4 fruit fly cellular contexts compared by ENCODE assay signal in the genomic region with DNA sequence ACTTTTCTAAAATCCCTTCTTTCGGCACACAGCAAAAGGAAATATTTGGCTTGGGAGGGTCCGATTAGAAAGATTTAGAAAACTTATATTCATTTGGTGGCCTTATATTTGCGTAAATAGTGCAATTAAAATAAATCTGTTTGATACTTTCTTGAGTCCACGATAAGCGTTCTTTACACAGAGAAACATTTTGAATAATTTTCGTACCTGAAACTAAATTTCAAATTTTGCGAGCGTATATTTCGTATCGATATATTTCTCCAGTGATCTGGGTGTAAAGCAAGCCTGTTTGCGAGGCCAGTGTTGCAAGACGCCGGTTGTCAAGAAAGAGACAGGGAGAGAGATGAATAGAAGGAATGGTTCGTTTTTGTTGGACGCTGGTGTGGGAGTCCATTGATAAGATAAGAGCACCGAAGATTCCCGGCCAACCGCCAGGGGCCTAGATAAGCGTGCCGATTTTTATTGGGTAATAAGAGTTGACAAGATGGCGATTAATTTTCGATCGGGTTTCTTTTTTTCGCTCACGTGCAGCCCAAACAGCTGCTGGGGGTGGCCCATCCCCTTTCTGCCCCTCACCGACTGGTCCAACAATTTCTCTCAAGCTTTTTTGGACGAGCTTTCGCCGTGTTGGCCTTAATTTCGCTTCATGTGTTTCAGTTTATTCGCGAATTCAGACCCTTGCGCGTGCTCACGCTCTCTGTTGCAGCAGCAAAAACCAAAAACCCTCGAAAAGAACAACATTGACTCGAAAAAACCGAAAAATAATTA.
TF ChIP-seq lines count a peak whose summit lies in the region.

A gene (plus strand): TSS at position 344 of the 768 bp plus-strand sequence.

TF ChIP-seq in whole organism, adult, 20 proteins besides CTCF, POLR2A, EP300 and RAD21 (continued from another document):
- TF ChIP-seq pad (GFP tag; optimal IDR thresholded peaks at IDR 0.05; lab: Kevin White, UChicago) = peak; percentile 84
- peak; percentile 83 for TF ChIP-seq Mnt (GFP tag; optimal IDR thresholded peaks at IDR 0.05; lab: Kevin White, UChicago)
- TF ChIP-seq bab1 (GFP tag; optimal IDR thresholded peaks at IDR 0.05; lab: Kevin White, UChicago) = no peak
- peak; percentile 52 for TF ChIP-seq CG14711 (tag; optimal IDR thresholded peaks at IDR 0.05; lab: Kevin White, UChicago)

TF ChIP-seq in whole organism, embryonic, 481 proteins besides CTCF, POLR2A, EP300 and RAD21 (continued from another document and continues in another):
- TF ChIP-seq eve (GFP tag; optimal IDR thresholded peaks at IDR 0.05; lab: Kevin White, UChicago) (peak in 1 of 2 experiments; percentile 54), phol (tag; optimal IDR thresholded peaks at IDR 0.05; lab: Kevin White, UChicago) (peak; percentile 23), odd (GFP tag; optimal IDR thresholded peaks at IDR 0.05; lab: Kevin White, UChicago) (no peak), CG9609 (GFP tag; optimal IDR thresholded peaks at IDR 0.05; lab: Kevin White, UChicago) (peak; percentile 43), CG11456 (GFP tag; IDR thresholded peaks at IDR 0.05; lab: Robert Waterston, UW) (peak; percentile 68; the same call in 1 of the 3 replicates), NC2β (GFP tag; optimal IDR thresholded peaks at IDR 0.05; lab: Kevin White, UChicago) (peak; percentile 48), CG9727 (GFP tag; optimal IDR thresholded peaks at IDR 0.05; lab: Kevin White, UChicago) (peak; percentile 40), Taf1 (GFP tag; IDR thresholded peaks at IDR 0.05; lab: Robert Waterston, UW) (no peak), vnd (GFP tag; IDR thresholded peaks at IDR 0.05; lab: Robert Waterston, UW; ENCODE audit: partially characterized antibody) (peak; percentile 72), Trl (optimal IDR thresholded peaks at IDR 0.05; lab: Kevin White, UChicago) (no peak), Trl (GFP tag; optimal IDR thresholded peaks at IDR 0.05; lab: Kevin White, UChicago) (no peak), CG17802 (tag; optimal IDR thresholded peaks at IDR 0.05; lab: Kevin White, UChicago) (peak; percentile 1), ttk (GFP tag; IDR thresholded peaks at IDR 0.05; lab: Robert Waterston, UW) (no peak), CG6175 (GFP tag; IDR thresholded peaks at IDR 0.05; lab: Robert Waterston, UW) (no peak), ERR (GFP tag; optimal IDR thresholded peaks at IDR 0.05; lab: Kevin White, UChicago) (peak; percentile 28), jumu (GFP tag; optimal IDR thresholded peaks at IDR 0.05; lab: Kevin White, UChicago) (peak; percentile 43), ken (GFP tag; IDR thresholded peaks at IDR 0.05; lab: Robert Waterston, UW) (peak; percentile 57; the same call in 2 of the 3 replicates), CG2116 (GFP tag; optimal IDR thresholded peaks at IDR 0.05; lab: Kevin White, UChicago) (peak; percentile 98), caup (GFP tag; optimal IDR thresholded peaks at IDR 0.05; lab: Kevin White, UChicago; ENCODE audit: severe bottlenecking) (peak; percentile 25), CG42726 (GFP tag; IDR thresholded peaks at IDR 0.05; lab: Robert Waterston, UW; ENCODE audit: partially characterized antibody) (peak; percentile 17; the same call in 1 of the 2 replicates), CG6791 (GFP tag; IDR thresholded peaks at IDR 0.05; lab: Robert Waterston, UW; ENCODE audit: partially characterized antibody) (peak; percentile 78), schlank (tag; optimal IDR thresholded peaks at IDR 0.05; lab: Kevin White, UChicago) (no peak), Eip74EF (GFP tag; optimal IDR thresholded peaks at IDR 0.05; lab: Kevin White, UChicago) (no peak), Hey (tag; optimal IDR thresholded peaks at IDR 0.05; lab: Kevin White, UChicago) (no peak), grn (GFP tag; optimal IDR thresholded peaks at IDR 0.05; lab: Kevin White, UChicago) (peak; percentile 37), tgo (GFP tag; IDR thresholded peaks at IDR 0.05; lab: Robert Waterston, UW) (no peak; the same call in 2 of the 3 replicates), Lhr (GFP tag; optimal IDR thresholded peaks at IDR 0.05; lab: Kevin White, UChicago) (peak; percentile 68), HLH3B (GFP tag; IDR thresholded peaks at IDR 0.05; lab: Robert Waterston, UW) (0 out of 2 replicates have a peak, but pooled peaks have one; percentile 21), Dref (GFP tag; IDR thresholded peaks at IDR 0.05; lab: Robert Waterston, UW) (peak; percentile 82), CG32532 (GFP tag; IDR thresholded peaks at IDR 0.05; lab: Robert Waterston, UW) (peak; percentile 22; the same call in 1 of the 2 replicates), shn (GFP tag; optimal IDR thresholded peaks at IDR 0.05; lab: Kevin White, UChicago) (peak; percentile 25), CG4360 (GFP tag; IDR thresholded peaks at IDR 0.05; lab: Robert Waterston, UW) (no peak), CG14441 (GFP tag; IDR thresholded peaks at IDR 0.05; lab: Robert Waterston, UW) (no peak), CG2129 (GFP tag; IDR thresholded peaks at IDR 0.05; lab: Robert Waterston, UW; ENCODE audit: partially characterized antibody) (peak; percentile 33; the same call in 1 of the 2 replicates), bbx (GFP tag; IDR thresholded peaks at IDR 0.05; lab: Robert Waterston, UW; ENCODE audit: partially characterized antibody) (peak; percentile 80), CG15696 (tag; optimal IDR thresholded peaks at IDR 0.05; lab: Kevin White, UChicago) (no peak), CG2889 (GFP tag; IDR thresholded peaks at IDR 0.05; lab: Robert Waterston, UW) (no peak)

TF ChIP-seq in whole organism, prepupa, 60 proteins besides CTCF, POLR2A, EP300 and RAD21 (continued from another document):
- TF ChIP-seq CG3919 (GFP tag; optimal IDR thresholded peaks at IDR 0.05; lab: Kevin White, UChicago) = peak; percentile 7
- TF ChIP-seq net (GFP tag; optimal IDR thresholded peaks at IDR 0.05; lab: Kevin White, UChicago) = no peak
- TF ChIP-seq Met (GFP tag; optimal IDR thresholded peaks at IDR 0.05; lab: Kevin White, UChicago) = peak; percentile 29
- TF ChIP-seq CG32006 (GFP tag; optimal IDR thresholded peaks at IDR 0.05; lab: Kevin White, UChicago) = no peak
- TF ChIP-seq Eip93F (GFP tag; optimal IDR thresholded peaks at IDR 0.05; lab: Kevin White, UChicago) = no peak
- no peak for TF ChIP-seq Blimp-1 (GFP tag; optimal IDR thresholded peaks at IDR 0.05; lab: Kevin White, UChicago)
- no peak for TF ChIP-seq CG4318 (GFP tag; optimal IDR thresholded peaks at IDR 0.05; lab: Kevin White, UChicago)
- TF ChIP-seq CG6163 (GFP tag; IDR thresholded peaks at IDR 0.05; lab: Robert Waterston, UW) = no peak
- no peak for TF ChIP-seq CG3032 (tag; optimal IDR thresholded peaks at IDR 0.05; lab: Kevin White, UChicago)
- no peak for TF ChIP-seq CG8632 (GFP tag; optimal IDR thresholded peaks at IDR 0.05; lab: Kevin White, UChicago)
- peak; percentile 39 for TF ChIP-seq topi (GFP tag; optimal IDR thresholded peaks at IDR 0.05; lab: Kevin White, UChicago)
- peak; percentile 6; the same call in 1 of the 2 replicates for TF ChIP-seq CG15336 (GFP tag; IDR thresholded peaks at IDR 0.05; lab: Robert Waterston, UW)
- peak; percentile 33 for TF ChIP-seq CG7368 (GFP tag; optimal IDR thresholded peaks at IDR 0.05; lab: Kevin White, UChicago)
- TF ChIP-seq svp (GFP tag; lab: Kevin White, UChicago) = no peak
- TF ChIP-seq Hr39 (GFP tag; optimal IDR thresholded peaks at IDR 0.05; lab: Kevin White, UChicago) = peak; percentile 36
- no peak for TF ChIP-seq Gug (GFP tag; IDR thresholded peaks at IDR 0.05; lab: Robert Waterston, UW)
- TF ChIP-seq Eip78C (GFP tag; lab: Kevin White, UChicago) = peak; percentile 1
- TF ChIP-seq fd59A (GFP tag; optimal IDR thresholded peaks at IDR 0.05; lab: Kevin White, UChicago) = no peak
- no peak for TF ChIP-seq ss (GFP tag; optimal IDR thresholded peaks at IDR 0.05; lab: Kevin White, UChicago)
- TF ChIP-seq CG6854 (GFP tag; optimal IDR thresholded peaks at IDR 0.05; lab: Kevin White, UChicago) = peak; percentile 23
- no peak for TF ChIP-seq dac (GFP tag; optimal IDR thresholded peaks at IDR 0.05; lab: Kevin White, UChicago)
- peak; percentile 43 for TF ChIP-seq cyc (GFP tag; optimal IDR thresholded peaks at IDR 0.05; lab: Kevin White, UChicago)
- peak; percentile 31 for TF ChIP-seq lz (GFP tag; optimal IDR thresholded peaks at IDR 0.05; lab: Kevin White, UChicago)
- TF ChIP-seq spab (GFP tag; optimal IDR thresholded peaks at IDR 0.05; lab: Kevin White, UChicago) = no peak
- TF ChIP-seq CG31627 (GFP tag; optimal IDR thresholded peaks at IDR 0.05; lab: Kevin White, UChicago) = peak; percentile 45
- TF ChIP-seq CG34406 (GFP tag; optimal IDR thresholded peaks at IDR 0.05; lab: Kevin White, UChicago) = no peak
- TF ChIP-seq fd85E (GFP tag; optimal IDR thresholded peaks at IDR 0.05; lab: Kevin White, UChicago) = no peak
- TF ChIP-seq Ets21C (GFP tag; optimal IDR thresholded peaks at IDR 0.05; lab: Kevin White, UChicago) = no peak
- peak; percentile 11 for TF ChIP-seq CG8319 (GFP tag; optimal IDR thresholded peaks at IDR 0.05; lab: Kevin White, UChicago)
- TF ChIP-seq esn (GFP tag; optimal IDR thresholded peaks at IDR 0.05; lab: Kevin White, UChicago) = peak; percentile 14
- TF ChIP-seq CG16779 (tag; optimal IDR thresholded peaks at IDR 0.05; lab: Kevin White, UChicago) = no peak
- peak; percentile 9 for TF ChIP-seq Eip75B (GFP tag; optimal IDR thresholded peaks at IDR 0.05; lab: Kevin White, UChicago)
- TF ChIP-seq CG11902 (GFP tag; optimal IDR thresholded peaks at IDR 0.05; lab: Kevin White, UChicago) = peak; percentile 8
- no peak for TF ChIP-seq Smox (GFP tag; optimal IDR thresholded peaks at IDR 0.05; lab: Kevin White, UChicago)
- no peak for TF ChIP-seq CG8119 (GFP tag; IDR thresholded peaks at IDR 0.05; lab: Robert Waterston, UW)
- TF ChIP-seq salr (GFP tag; optimal IDR thresholded peaks at IDR 0.05; lab: Kevin White, UChicago) = no peak
- no peak for TF ChIP-seq Lpt (GFP tag; optimal IDR thresholded peaks at IDR 0.05; lab: Kevin White, UChicago)
- no peak for TF ChIP-seq Hr4 (GFP tag; optimal IDR thresholded peaks at IDR 0.05; lab: Kevin White, UChicago)
- TF ChIP-seq Sox102F (GFP tag; optimal IDR thresholded peaks at IDR 0.05; lab: Kevin White, UChicago) = no peak
- no peak for TF ChIP-seq Hr38 (GFP tag; optimal IDR thresholded peaks at IDR 0.05; lab: Kevin White, UChicago)
- no peak for TF ChIP-seq OdsH (GFP tag; optimal IDR thresholded peaks at IDR 0.05; lab: Kevin White, UChicago)
- no peak for TF ChIP-seq CG11762 (GFP tag; optimal IDR thresholded peaks at IDR 0.05; lab: Kevin White, UChicago; ENCODE audit: insufficient read depth)
- TF ChIP-seq acj6 (GFP tag; optimal IDR thresholded peaks at IDR 0.05; lab: Kevin White, UChicago) = no peak

TF ChIP-seq in whole organism, wandering third instar larva, 38 proteins besides CTCF, POLR2A, EP300 and RAD21 (continued from another document):
- peak; percentile 36 for TF ChIP-seq Sp1 (GFP tag; optimal IDR thresholded peaks at IDR 0.05; lab: Kevin White, UChicago)
- no peak for TF ChIP-seq dl (GFP tag; optimal IDR thresholded peaks at IDR 0.05; lab: Kevin White, UChicago; ENCODE audit: insufficient read depth in 1 of 2, partially characterized antibody in 2 of 2)
- peak; percentile 6 for TF ChIP-seq tai (GFP tag; optimal IDR thresholded peaks at IDR 0.05; lab: Kevin White, UChicago)
- no peak for TF ChIP-seq Vsx2 (GFP tag; optimal IDR thresholded peaks at IDR 0.05; lab: Kevin White, UChicago; ENCODE audit: partially characterized antibody)
